Worm (Caenorhabditis elegans) whole organism, young adult: ENCODE data around the gene his-40.
A peak's percentile ranks its signal among the peaks of the same experiment; 100 is the strongest.

Experiments used
- B0019.2 ChIP-seq: fragments of 200-800 bp; sonication (Bioruptor generic); conservative IDR thresholded peaks from 2 replicates; pipeline ENCODE4 v1.3.6; 2022; ENCODE audit warnings: missing genetic modification reagents, missing genetic modification characterization, missing compliant biosample characterization
- B0035.1 ChIP-seq: sonication (generic microtip); optimal IDR thresholded peaks from 2 replicates; lab custom pipeline; 2016; ENCODE audit warnings: missing genetic modification characterization, mild to moderate bottlenecking, missing compliant biosample characterization, missing genotype, missing genetic modification reagents
- B0261.1 ChIP-seq: sonication (generic microtip); optimal IDR thresholded peaks from 2 replicates; lab custom pipeline; 2016; ENCODE audit warnings: mild to moderate bottlenecking, missing genetic modification characterization, moderate library complexity, missing compliant biosample characterization
- B0336.3 ChIP-seq: fragments of 200-800 bp; sonication (Bioruptor generic); IDR thresholded peaks from 2 replicates; pipeline ENCODE4 v1.3.6; 2022; ENCODE audit warnings: missing genetic modification characterization, missing compliant biosample characterization
- F49E8.2 ChIP-seq: sonication (generic microtip); optimal IDR thresholded peaks from 3 replicates; lab custom pipeline; 2017; ENCODE audit warnings: missing genetic modification characterization, mild to moderate bottlenecking, missing compliant biosample characterization, antibody characterized with exemption, moderate library complexity; ENCODE audit not compliant: insufficient read depth
- K12H6.12 ChIP-seq: fragments of 200-800 bp; sonication (Bioruptor generic); optimal IDR thresholded peaks from 2 replicates; lab custom pipeline; 2018; ENCODE audit warnings: mild to moderate bottlenecking, missing genetic modification characterization, missing compliant biosample characterization
- T26A5.8 ChIP-seq: sonication (generic microtip); optimal IDR thresholded peaks from 2 replicates; lab custom pipeline; 2016; ENCODE audit warnings: missing genetic modification characterization, missing compliant biosample characterization
- Y53F4B.3 ChIP-seq: fragments of 200-800 bp; sonication (Bioruptor generic); IDR thresholded peaks from 2 replicates; pipeline ENCODE4 v1.3.6; 2022; ENCODE audit warnings: missing genetic modification reagents, missing genetic modification characterization, missing compliant biosample characterization
- Y53G8AR.9 ChIP-seq: fragments of 200-800 bp; sonication (Bioruptor generic); conservative IDR thresholded peaks from 2 replicates; pipeline ENCODE4 v1.3.6; 2022; ENCODE audit warnings: missing genetic modification reagents, missing genetic modification characterization, missing compliant biosample characterization
- Y67H2A.10 ChIP-seq: fragments of 200-800 bp; sonication (Bioruptor generic); conservative IDR thresholded peaks from 2 replicates; pipeline ENCODE4 v1.3.6; 2022; ENCODE audit warnings: missing genetic modification reagents, missing genetic modification characterization, missing compliant biosample characterization
- Y95B8A.8 ChIP-seq: fragments of 200-800 bp; sonication (Bioruptor generic); IDR thresholded peaks from 2 replicates; pipeline ENCODE4 v1.3.6; 2022; ENCODE audit warnings: missing genetic modification reagents, missing genetic modification characterization, missing compliant biosample characterization
- ZK185.1 ChIP-seq: sonication (generic microtip); optimal IDR thresholded peaks from 2 replicates; lab custom pipeline; 2016; ENCODE audit warnings: mild to moderate bottlenecking, missing genetic modification characterization, missing compliant biosample characterization; ENCODE audit not compliant: poor library complexity, severe bottlenecking
- aptf-3 ChIP-seq: fragments of 200-800 bp; sonication (Bioruptor generic); IDR thresholded peaks from 2 replicates; pipeline ENCODE4 v1.3.6; 2022; ENCODE audit warnings: missing genetic modification characterization, missing compliant biosample characterization
- atf-7 ChIP-seq: sonication (generic microtip); optimal IDR thresholded peaks from 2 replicates; lab custom pipeline; 2017; ENCODE audit warnings: mild to moderate bottlenecking, missing genetic modification characterization, missing compliant biosample characterization
- athp-1 ChIP-seq: sonication (generic microtip); optimal IDR thresholded peaks from 2 replicates; lab custom pipeline; 2017; ENCODE audit warnings: mild to moderate bottlenecking, missing genetic modification characterization, missing compliant biosample characterization
- attf-5 ChIP-seq: fragments of 200-800 bp; sonication (Bioruptor generic); optimal IDR thresholded peaks from 2 replicates; lab custom pipeline; 2018; ENCODE audit warnings: mild to moderate bottlenecking, missing genetic modification characterization, missing compliant biosample characterization
- cebp-1 ChIP-seq, 2 experiments: fragments of 200-800 bp in 1 of 2; sonication (Bioruptor generic) in 1 of 2; sonication (generic microtip) in 1 of 2; IDR thresholded peaks in 1 of 2; optimal IDR thresholded peaks in 1 of 2; 2 replicates each; pipeline versions ENCODE4 v1.3.6 to Lab custom; 2017 to 2022; ENCODE audit warnings: missing compliant biosample characterization in 2 of 2, missing genetic modification characterization in 2 of 2, mild to moderate bottlenecking in 1 of 2, missing genetic modification reagents in 1 of 2, moderate library complexity in 1 of 2
- ceh-27 ChIP-seq: fragments of 200-800 bp; sonication (Bioruptor generic); optimal IDR thresholded peaks from 2 replicates; lab custom pipeline; 2018; ENCODE audit warnings: mild to moderate bottlenecking, missing genetic modification characterization, moderate library complexity, missing compliant biosample characterization
- dpl-1 ChIP-seq: fragments of 150-350 bp; optimal IDR thresholded peaks from 2 replicates; lab custom pipeline; 2014; ENCODE audit warnings: missing biosample characterization, missing genetic modification reagents, missing genetic modification characterization
- efl-1 ChIP-seq: fragments of 150-350 bp; optimal IDR thresholded peaks from 2 replicates; lab custom pipeline; 2014; ENCODE audit warnings: missing biosample characterization, missing genetic modification reagents, missing genetic modification characterization
- hlh-12 ChIP-seq: sonication (generic microtip); optimal IDR thresholded peaks from 2 replicates; lab custom pipeline; 2016; ENCODE audit warnings: missing genetic modification characterization, missing compliant biosample characterization
- hmg-1.2 ChIP-seq: fragments of 200-800 bp; sonication (Bioruptor generic); IDR thresholded peaks from 2 replicates; pipeline ENCODE4 v1.3.6; 2022; ENCODE audit warnings: missing genetic modification reagents, missing genetic modification characterization, missing compliant biosample characterization
- hmg-20 ChIP-seq: fragments of 200-800 bp; sonication (Bioruptor generic); IDR thresholded peaks from 2 replicates; pipeline ENCODE4 v1.3.6; 2022; ENCODE audit warnings: missing genetic modification reagents, missing genetic modification characterization, missing compliant biosample characterization
- lag-1 ChIP-seq: fragments of 200-800 bp; sonication (Bioruptor generic); IDR thresholded peaks from 2 replicates; pipeline ENCODE4 v1.3.6; 2022; ENCODE audit warnings: missing genetic modification reagents, missing genetic modification characterization, missing compliant biosample characterization
- let-607 ChIP-seq, 2 experiments: fragments of 200-800 bp in 1 of 2; sonication (Bioruptor generic) in 1 of 2; sonication (generic microtip) in 1 of 2; optimal IDR thresholded peaks; 2 replicates each; lab custom pipeline; 2016 to 2018; ENCODE audit warnings: mild to moderate bottlenecking in 2 of 2, missing compliant biosample characterization in 2 of 2, missing genetic modification characterization in 2 of 2, moderate library complexity in 2 of 2, missing genotype in 1 of 2
- lin-40 ChIP-seq: sonication (generic microtip); optimal IDR thresholded peaks from 2 replicates; lab custom pipeline; 2016; ENCODE audit warnings: missing genetic modification characterization, mild to moderate bottlenecking, missing compliant biosample characterization, missing genotype, missing genetic modification reagents
- lsy-27 ChIP-seq: sonication (generic microtip); optimal IDR thresholded peaks from 2 replicates; lab custom pipeline; 2017; ENCODE audit warnings: missing genetic modification characterization, mild to moderate bottlenecking, missing compliant biosample characterization, antibody characterized with exemption, missing genotype, borderline replicate concordance; ENCODE audit not compliant: insufficient read depth
- madf-10 ChIP-seq: sonication (generic microtip); optimal IDR thresholded peaks from 2 replicates; lab custom pipeline; 2016; ENCODE audit warnings: mild to moderate bottlenecking, missing genetic modification characterization, missing compliant biosample characterization
- madf-6 ChIP-seq: fragments of 200-800 bp; sonication (Bioruptor generic); IDR thresholded peaks from 2 replicates; pipeline ENCODE4 v1.3.6; 2022; ENCODE audit warnings: missing genetic modification reagents, missing genetic modification characterization, missing compliant biosample characterization
- mcd-1 ChIP-seq: fragments of 200-800 bp; sonication (Bioruptor generic); IDR thresholded peaks from 2 replicates; pipeline ENCODE4 v1.3.6; 2022; ENCODE audit warnings: missing genetic modification reagents, missing genetic modification characterization, missing compliant biosample characterization
- nfya-2 ChIP-seq: fragments of 200-800 bp; sonication (Bioruptor generic); IDR thresholded peaks from 2 replicates; pipeline ENCODE4 v1.3.6; 2022; ENCODE audit warnings: missing genetic modification reagents, missing genetic modification characterization, missing compliant biosample characterization
- nhr-80 ChIP-seq: sonication (generic microtip); optimal IDR thresholded peaks from 2 replicates; lab custom pipeline; 2016; ENCODE audit warnings: missing genetic modification characterization, missing compliant biosample characterization
- pha-4 ChIP-seq: fragments of 150-350 bp; sonication (generic microtip); optimal IDR thresholded peaks from 2 replicates; lab custom pipeline; 2014; ENCODE audit warnings: missing biosample characterization, missing genetic modification reagents, missing genetic modification characterization
- tbx-9 ChIP-seq: sonication (generic microtip); optimal IDR thresholded peaks from 2 replicates; lab custom pipeline; 2016; ENCODE audit warnings: borderline replicate concordance, missing genetic modification characterization, inconsistent platforms, missing compliant biosample characterization
- unc-130 ChIP-seq: sonication (generic microtip); optimal IDR thresholded peaks from 2 replicates; lab custom pipeline; 2016; ENCODE audit warnings: missing genetic modification reagents, missing genetic modification characterization, missing compliant biosample characterization
- unc-62 ChIP-seq: fragments of 150-350 bp; optimal IDR thresholded peaks from 2 replicates; lab custom pipeline; 2014; ENCODE audit warnings: missing biosample characterization, missing genetic modification reagents, missing genetic modification characterization
- ztf-28 ChIP-seq: fragments of 200-800 bp; sonication (Bioruptor generic); IDR thresholded peaks from 2 replicates; pipeline ENCODE4 v1.3.6; 2022; ENCODE audit warnings: missing genetic modification reagents, missing genetic modification characterization, missing compliant biosample characterization
- ztf-3 ChIP-seq: fragments of 200-800 bp; sonication (Bioruptor generic); optimal IDR thresholded peaks from 2 replicates; lab custom pipeline; 2018; ENCODE audit warnings: mild to moderate bottlenecking, missing genetic modification characterization, missing compliant biosample characterization

Gene his-40

ce11 chrX:7283136-7283535 lies 26.8 kb upstream of the his-40 start:
- TF ChIP-seq efl-1 (GFP tag; lab: Kevin White, UChicago) (no peak), athp-1 (tag; lab: Kevin White, UChicago) (no peak), Y53G8AR.9 (GFP tag; lab: Robert Waterston, UW) (no peak), ztf-3 (no peak), unc-62 (GFP tag; lab: Kevin White, UChicago) (no peak), hmg-1.2 (no peak), F49E8.2 (no peak), nfya-2 (GFP tag; lab: Robert Waterston, UW) (no peak), madf-6 (GFP tag; lab: Robert Waterston, UW) (no peak), Y53F4B.3 (GFP tag; lab: Robert Waterston, UW) (no peak)

- TF ChIP-seq cebp-1 (GFP tag; IDR thresholded peaks at IDR 0.05; lab: Robert Waterston, UW) (no peak), cebp-1 (tag; optimal IDR thresholded peaks at IDR 0.05; lab: Kevin White, UChicago) (peak; percentile 72), hmg-1.2 (peak; percentile 10; the same call in 1 of the 2 replicates), K12H6.12 (peak; percentile 74), lin-40 (tag; lab: Kevin White, UChicago) (peak; percentile 46), nhr-80 (tag; lab: Kevin White, UChicago) (no peak), dpl-1 (GFP tag; lab: Kevin White, UChicago) (no peak)
Observed at ce11 chrX:7284724-7285184, 25.2 kb upstream of the his-40 start.

- TF ChIP-seq T26A5.8 (no peak), ceh-27 (GFP tag; lab: Kevin White, UChicago) (no peak), B0336.3 (GFP tag; lab: Robert Waterston, UW) (no peak)
Observed at ce11 chrX:7289565-7289964, 20.3 kb upstream of the his-40 start.

- TF ChIP-seq lsy-27: no peak
- no peak for TF ChIP-seq ztf-3
- TF ChIP-seq Y67H2A.10: no peak
- no peak for TF ChIP-seq aptf-3 (GFP tag; lab: Robert Waterston, UW)
- TF ChIP-seq mcd-1 (GFP tag; lab: Robert Waterston, UW): no peak
- no peak for TF ChIP-seq B0019.2 (GFP tag; lab: Robert Waterston, UW)
- no peak for TF ChIP-seq ztf-28 (GFP tag; lab: Robert Waterston, UW)
- TF ChIP-seq attf-5 (GFP tag; lab: Kevin White, UChicago): no peak
- TF ChIP-seq nhr-80 (tag; lab: Kevin White, UChicago): peak; percentile 62
- TF ChIP-seq atf-7: peak; percentile 65
- no peak for TF ChIP-seq F49E8.2
- TF ChIP-seq hmg-20 (GFP tag; lab: Robert Waterston, UW): no peak
- no peak for TF ChIP-seq tbx-9
- TF ChIP-seq Y95B8A.8 (GFP tag; lab: Robert Waterston, UW): no peak
- no peak for TF ChIP-seq unc-130
- TF ChIP-seq ZK185.1 (tag; lab: Kevin White, UChicago): no peak
- TF ChIP-seq B0261.1 (tag; lab: Kevin White, UChicago): no peak
- peak; percentile 68 for TF ChIP-seq pha-4 (tag; lab: Kevin White, UChicago)
- peak; percentile 74 to 77 for TF ChIP-seq let-607 (tag; optimal IDR thresholded peaks at IDR 0.05; lab: Kevin White, UChicago)
- no peak for TF ChIP-seq lag-1 (GFP tag; lab: Robert Waterston, UW)
- TF ChIP-seq B0035.1 (tag; lab: Kevin White, UChicago): no peak
- no peak for TF ChIP-seq ceh-27 (GFP tag; lab: Kevin White, UChicago)
- TF ChIP-seq hlh-12 (tag; lab: Kevin White, UChicago): no peak
- TF ChIP-seq madf-10 (tag; lab: Kevin White, UChicago): no peak
- TF ChIP-seq unc-62 (GFP tag; lab: Kevin White, UChicago): peak; percentile 89
Observed at ce11 chrX:7290859-7291628, 18.9 kb upstream of the his-40 start.
